Fruit fly (Drosophila melanogaster) whole organism, adult: ENCODE data around the gene Ten-a.

Experiments
- CG1620 ChIP-seq: fragments of 200-800 bp; sonication (Bioruptor generic); optimal IDR thresholded peaks from 2 replicates; lab custom pipeline; 2016; ENCODE audit warnings: missing biosample characterization, missing genetic modification characterization
- CG33017 ChIP-seq: fragments of 200-800 bp; sonication (Bioruptor generic); optimal IDR thresholded peaks from 2 replicates; lab custom pipeline; 2018; ENCODE audit warnings: missing biosample characterization, mild to moderate bottlenecking, missing genetic modification characterization, moderate library complexity
- CG5204 ChIP-seq: fragments of 200-800 bp; sonication (Bioruptor generic); optimal IDR thresholded peaks from 2 replicates; lab custom pipeline; 2016; ENCODE audit warnings: missing biosample characterization, missing genetic modification characterization
- Clk ChIP-seq: fragments of 200-800 bp; sonication (Bioruptor generic); optimal IDR thresholded peaks from 2 replicates; lab custom pipeline; 2017; ENCODE audit warnings: missing biosample characterization, missing genetic modification characterization
- Crg-1 ChIP-seq: fragments of 200-800 bp; sonication (Bioruptor generic); optimal IDR thresholded peaks from 2 replicates; lab custom pipeline; 2016; ENCODE audit warnings: missing biosample characterization, missing genetic modification characterization
- Hr96 ChIP-seq: fragments of 200-800 bp; sonication (Bioruptor generic); optimal IDR thresholded peaks from 2 replicates; lab custom pipeline; 2016; ENCODE audit warnings: missing biosample characterization, missing genetic modification characterization
- bab1 ChIP-seq: fragments of 200-800 bp; sonication (Bioruptor generic); optimal IDR thresholded peaks from 3 replicates; lab custom pipeline; 2019; ENCODE audit warnings: missing biosample characterization, mild to moderate bottlenecking, missing genetic modification characterization, moderate library complexity
- cic ChIP-seq: fragments of 200-800 bp; sonication (Bioruptor generic); optimal IDR thresholded peaks from 2 replicates; lab custom pipeline; 2017; ENCODE audit warnings: missing biosample characterization, mild to moderate bottlenecking, missing genetic modification characterization, moderate library complexity
- cnc ChIP-seq, 2 experiments: fragments of >200 bp; optimal IDR thresholded peaks; 2 replicates each; lab custom pipeline; 2017
- kay ChIP-seq: fragments of 200-800 bp; sonication (Bioruptor generic); peaks from one replicate; lab custom pipeline; 2016; ENCODE audit warnings: missing biosample characterization, missing genetic modification characterization, borderline replicate concordance
- ovo ChIP-seq: fragments of 200-800 bp; sonication (Bioruptor generic); optimal IDR thresholded peaks from 2 replicates; lab custom pipeline; 2016; ENCODE audit warnings: missing biosample characterization, missing genetic modification characterization
- pad ChIP-seq: fragments of 200-800 bp; sonication (Bioruptor generic); optimal IDR thresholded peaks from 3 replicates; lab custom pipeline; 2017; ENCODE audit warnings: missing biosample characterization, missing genetic modification characterization, mild to moderate bottlenecking, moderate library complexity, missing genetic modification reagents

dm6 chrX:12258928-12259327 is 215.4 kb downstream of the Ten-a start:
- TF ChIP-seq bab1 (GFP tag; lab: Kevin White, UChicago) (no peak), Crg-1 (no peak), pad (GFP tag; lab: Kevin White, UChicago) (no peak), cic (GFP tag; lab: Kevin White, UChicago) (no peak), Hr96 (GFP tag; lab: Kevin White, UChicago) (no peak), kay (GFP tag; lab: Kevin White, UChicago) (no peak), ovo (GFP tag; lab: Kevin White, UChicago) (no peak), CG5204 (no peak), CG33017 (tag; lab: Kevin White, UChicago) (no peak), CG1620 (GFP tag; lab: Kevin White, UChicago) (no peak), cnc (optimal IDR thresholded peaks at IDR 0.05; lab: Kevin White, UChicago) (no peak), Clk (GFP tag; lab: Kevin White, UChicago) (no peak)
